Worm (Caenorhabditis elegans): Measurements from ENCODE around the gene T23B5.4.

DNA sequence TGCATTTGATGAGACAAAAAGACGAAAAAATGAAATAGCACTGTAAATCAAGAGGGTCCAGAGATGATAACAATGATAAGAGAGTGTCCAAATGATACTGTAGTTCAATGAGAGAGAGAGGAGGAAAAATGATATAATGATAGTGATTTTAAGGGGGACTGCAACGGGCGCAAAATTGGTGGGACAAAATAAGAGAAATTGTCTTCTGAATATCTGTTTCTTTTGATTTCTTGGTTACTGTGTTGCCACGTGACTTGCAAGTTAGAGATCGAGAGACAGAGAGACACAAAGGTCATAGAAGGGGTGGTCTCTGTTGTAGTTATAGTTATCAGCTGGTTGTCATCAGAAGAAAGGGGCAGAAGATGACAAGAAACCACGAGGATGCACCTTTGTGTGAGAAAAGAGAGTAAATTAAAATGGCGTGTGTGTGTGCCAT lies 41.2 kb downstream of the T23B5.4 start:
- TF ChIP-seq blmp-1 (tag; optimal IDR thresholded peaks at IDR 0.05) (peak; percentile 80), jun-1 (tag; optimal IDR thresholded peaks at IDR 0.05) (peak; percentile 58), elt-3 (tag; optimal IDR thresholded peaks at IDR 0.05) (peak in 5 of 6 experiments; percentile 75 to 97 (median 96)), nhr-85 (tag) (peak; percentile 95), hlh-17 (GFP tag; optimal IDR thresholded peaks at IDR 0.05; ENCODE audit: borderline replicate concordance) (no peak)

All from whole organism, L1 larva.